Worm (Caenorhabditis elegans) whole organism, L1 larva: ENCODE data around the gene F26D11.13.

Experiments used
- fos-1 ChIP-seq: fragments of 150-350 bp; optimal IDR thresholded peaks from 2 replicates; lab custom pipeline; 2014; ENCODE audit warnings: missing biosample characterization, missing genetic modification characterization
- nhr-12 ChIP-seq: sonication (generic microtip); optimal IDR thresholded peaks from 2 replicates; lab custom pipeline; 2017; ENCODE audit warnings: missing biosample characterization, missing genetic modification characterization
- nhr-84 ChIP-seq: sonication (generic microtip); optimal IDR thresholded peaks from 2 replicates; lab custom pipeline; 2017; ENCODE audit warnings: missing biosample characterization, missing genetic modification characterization
- tbx-2 ChIP-seq: sonication (generic microtip); optimal IDR thresholded peaks from 2 replicates; lab custom pipeline; 2016; ENCODE audit warnings: missing genetic modification characterization, missing compliant biosample characterization

- TF ChIP-seq nhr-84 (tag; lab: Kevin White, UChicago), result no peak
- TF ChIP-seq tbx-2 (tag; lab: Kevin White, UChicago), result no peak
- no peak for TF ChIP-seq fos-1 (tag; lab: Kevin White, UChicago)
- TF ChIP-seq nhr-12, result no peak
Measured at ce11 chrV:7926784-7927183, 27.7 kb downstream of the F26D11.13 start, which contains the start of gene srsx-6.
